Fruit fly (Drosophila melanogaster) whole organism, embryonic: Measurements from ENCODE around the gene CkIIalpha.

Experiments used
- CG10462 ChIP-seq: fragments of 200-800 bp; sonication (Bioruptor generic); optimal IDR thresholded peaks from 2 replicates; lab custom pipeline; 2016; ENCODE audit warnings: missing biosample characterization, missing genetic modification characterization
- CG10654 ChIP-seq: fragments of 200-800 bp; sonication (Bioruptor generic); optimal IDR thresholded peaks from 2 replicates; lab custom pipeline; 2016; ENCODE audit warnings: missing biosample characterization, missing genetic modification characterization
- CG11456 ChIP-seq: fragments of 200-800 bp; sonication (Bioruptor generic); IDR thresholded peaks from 3 replicates; pipeline ENCODE4 v1.3.6; 2022; ENCODE audit warnings: missing biosample characterization, missing genetic modification characterization
- CG12104 ChIP-seq: fragments of 200-800 bp; sonication (Bioruptor generic); optimal IDR thresholded peaks from 3 replicates; lab custom pipeline; 2016; ENCODE audit warnings: missing biosample characterization, missing genetic modification characterization
- CG12155 ChIP-seq: fragments of 200-800 bp; sonication (Bioruptor generic); optimal IDR thresholded peaks from 3 replicates; lab custom pipeline; 2016; ENCODE audit warnings: missing biosample characterization, missing genetic modification characterization
- CG12744 ChIP-seq: fragments of 200-800 bp; sonication (Bioruptor generic); optimal IDR thresholded peaks from 2 replicates; lab custom pipeline; 2016; ENCODE audit warnings: missing biosample characterization, missing genetic modification characterization
- CG13123 ChIP-seq: fragments of 200-800 bp; sonication (Bioruptor generic); optimal IDR thresholded peaks from 2 replicates; lab custom pipeline; 2016; ENCODE audit warnings: missing biosample characterization, missing genetic modification characterization
- CG13775 ChIP-seq: fragments of 200-800 bp; sonication (Bioruptor generic); optimal IDR thresholded peaks from 3 replicates; lab custom pipeline; 2017; ENCODE audit warnings: missing biosample characterization, mild to moderate bottlenecking, missing genetic modification characterization
- CG14667 ChIP-seq: fragments of 200-800 bp; sonication (Bioruptor generic); IDR thresholded peaks from 2 replicates; pipeline ENCODE4 v1.3.6; 2022; ENCODE audit warnings: missing biosample characterization, missing genetic modification characterization
- CG15011 ChIP-seq: fragments of 200-800 bp; sonication (Bioruptor generic); optimal IDR thresholded peaks from 3 replicates; lab custom pipeline; 2018; ENCODE audit warnings: missing biosample characterization, mild to moderate bottlenecking, missing genetic modification characterization
- CG1603 ChIP-seq: fragments of 200-800 bp; sonication (Bioruptor generic); optimal IDR thresholded peaks from 2 replicates; lab custom pipeline; 2019; ENCODE audit warnings: missing biosample characterization, mild to moderate bottlenecking, missing genetic modification characterization, moderate library complexity
- CG16813 ChIP-seq: fragments of 200-800 bp; sonication (Bioruptor generic); IDR thresholded peaks from 3 replicates; pipeline ENCODE4 v1.3.6; 2022; ENCODE audit warnings: missing biosample characterization, missing genetic modification characterization; ENCODE audit not compliant: partially characterized antibody
- CG17328 ChIP-seq: fragments of 200-800 bp; sonication (Bioruptor generic); IDR thresholded peaks from 2 replicates; pipeline ENCODE4 v1.3.6; 2022; ENCODE audit warnings: missing biosample characterization, missing genetic modification characterization
- CG17568 ChIP-seq: fragments of 200-800 bp; sonication (Bioruptor generic); optimal IDR thresholded peaks from 2 replicates; lab custom pipeline; 2018; ENCODE audit warnings: missing biosample characterization, mild to moderate bottlenecking, missing genetic modification characterization, moderate library complexity
- CG30431 ChIP-seq: fragments of 200-800 bp; sonication (Bioruptor generic); optimal IDR thresholded peaks from 2 replicates; lab custom pipeline; 2017; ENCODE audit warnings: missing biosample characterization, missing genetic modification characterization
- CG32767 ChIP-seq: fragments of 200-800 bp; sonication (Bioruptor generic); IDR thresholded peaks from 2 replicates; pipeline ENCODE4 v1.3.6; 2022; ENCODE audit warnings: missing biosample characterization, missing genetic modification characterization
- CG4404 ChIP-seq: fragments of 200-800 bp; sonication (Bioruptor generic); IDR thresholded peaks from 2 replicates; pipeline ENCODE4 v1.3.6; 2022; ENCODE audit warnings: missing biosample characterization, missing genetic modification characterization
- CG7357 ChIP-seq: fragments of 200-800 bp; sonication (Bioruptor generic); IDR thresholded peaks from 3 replicates; pipeline ENCODE4 v1.3.6; 2022; ENCODE audit warnings: missing biosample characterization, missing genetic modification characterization
- CG8290 ChIP-seq, 3 experiments: fragments of 200-800 bp; sonication (Bioruptor generic); optimal IDR thresholded peaks; 2 replicates each; lab custom pipeline; 2016 to 2019; ENCODE audit warnings: missing biosample characterization in 3 of 3, missing genetic modification characterization in 3 of 3, mild to moderate bottlenecking in 2 of 3, moderate library complexity in 1 of 3
- CG8924 ChIP-seq: fragments of 200-800 bp; optimal IDR thresholded peaks from 3 replicates; lab custom pipeline; 2019; ENCODE audit warnings: missing biosample characterization, mild to moderate bottlenecking, missing genetic modification characterization, moderate library complexity
- Drgx ChIP-seq: fragments of 200-800 bp; sonication (Bioruptor generic); IDR thresholded peaks from 2 replicates; pipeline ENCODE4 v1.3.6; 2022; ENCODE audit warnings: missing biosample characterization, missing genetic modification characterization
- Ets97D ChIP-seq: fragments of 200-800 bp; sonication (Bioruptor generic); optimal IDR thresholded peaks from 3 replicates; lab custom pipeline; 2016; ENCODE audit warnings: missing biosample characterization, missing genetic modification characterization
- Fer3 ChIP-seq: fragments of 200-800 bp; sonication (Bioruptor generic); optimal IDR thresholded peaks from 2 replicates; lab custom pipeline; 2018; ENCODE audit warnings: missing biosample characterization, mild to moderate bottlenecking, missing genetic modification characterization, moderate library complexity
- Gsc ChIP-seq: fragments of 200-800 bp; sonication (Bioruptor generic); IDR thresholded peaks from 2 replicates; pipeline ENCODE4 v1.3.6; 2022; ENCODE audit warnings: missing biosample characterization, missing genetic modification characterization
- HLH54F ChIP-seq: fragments of 200-800 bp; sonication (Bioruptor generic); optimal IDR thresholded peaks from 3 replicates; lab custom pipeline; 2016; ENCODE audit warnings: missing biosample characterization, missing genetic modification characterization
- Hmx ChIP-seq: fragments of 200-800 bp; sonication (Bioruptor generic); optimal IDR thresholded peaks from 2 replicates; lab custom pipeline; 2016; ENCODE audit warnings: missing biosample characterization, missing genetic modification characterization
- Kr ChIP-seq: fragments of 200-800 bp; sonication (Bioruptor generic); optimal IDR thresholded peaks from 2 replicates; lab custom pipeline; 2017; ENCODE audit warnings: missing biosample characterization, mild to moderate bottlenecking, missing genetic modification characterization
- Lpt ChIP-seq: fragments of >200 bp; optimal IDR thresholded peaks from 2 replicates; lab custom pipeline; 2018; ENCODE audit warnings: missing biosample characterization, missing genetic modification characterization
- NFAT ChIP-seq: fragments of 200-800 bp; sonication (Bioruptor generic); IDR thresholded peaks from 2 replicates; pipeline ENCODE4 v1.3.6; 2022; ENCODE audit warnings: missing biosample characterization, missing genetic modification characterization
- Nf-YB ChIP-seq: fragments of 200-800 bp; sonication (Bioruptor generic); optimal IDR thresholded peaks from 3 replicates; lab custom pipeline; 2019; ENCODE audit warnings: missing biosample characterization, mild to moderate bottlenecking, missing genetic modification characterization, moderate library complexity
- Trl ChIP-seq, 3 experiments: fragments of >200 bp in 2 of 3; fragments of 200-800 bp in 1 of 3; sonication (Bioruptor generic) in 1 of 3; optimal IDR thresholded peaks; 2 replicates in 1 of 3; 3 replicates in 2 of 3; lab custom pipeline; 2016 to 2017; ENCODE audit warnings: missing biosample characterization in 1 of 3, missing genetic modification characterization in 1 of 3
- ase ChIP-seq: fragments of 200-800 bp; sonication (Bioruptor generic); IDR thresholded peaks from 3 replicates; pipeline ENCODE4 v1.3.6; 2022; ENCODE audit warnings: missing biosample characterization, missing genetic modification characterization
- bcd ChIP-seq: fragments of 200-800 bp; sonication (Bioruptor generic); optimal IDR thresholded peaks from 2 replicates; lab custom pipeline; 2017; ENCODE audit warnings: missing biosample characterization, mild to moderate bottlenecking, missing genetic modification characterization
- caup ChIP-seq: fragments of 200-800 bp; sonication (Bioruptor generic); optimal IDR thresholded peaks from 3 replicates; lab custom pipeline; 2017; ENCODE audit warnings: missing biosample characterization, mild to moderate bottlenecking, missing genetic modification characterization, moderate library complexity; ENCODE audit not compliant: severe bottlenecking
- cg ChIP-seq: fragments of 200-800 bp; sonication (Bioruptor generic); optimal IDR thresholded peaks from 3 replicates; lab custom pipeline; 2019; ENCODE audit warnings: missing biosample characterization, mild to moderate bottlenecking, missing genetic modification characterization, moderate library complexity
- corto ChIP-seq: fragments of 200-800 bp; sonication (Bioruptor generic); optimal IDR thresholded peaks from 2 replicates; lab custom pipeline; 2016; ENCODE audit warnings: missing biosample characterization, mild to moderate bottlenecking, missing genetic modification characterization, moderate library complexity
- da ChIP-seq: fragments of 200-800 bp; sonication (Bioruptor generic); optimal IDR thresholded peaks from 2 replicates; lab custom pipeline; 2016; ENCODE audit warnings: missing biosample characterization, missing genetic modification characterization
- disco-r ChIP-seq: fragments of 200-800 bp; sonication (Bioruptor generic); optimal IDR thresholded peaks from 2 replicates; lab custom pipeline; 2016; ENCODE audit warnings: missing biosample characterization, missing genetic modification characterization
- dysf ChIP-seq: fragments of 200-800 bp; sonication (Bioruptor generic); IDR thresholded peaks from 3 replicates; pipeline ENCODE4 v1.3.6; 2022; ENCODE audit warnings: missing biosample characterization, missing genetic modification characterization
- en ChIP-seq: fragments of 200-800 bp; sonication (Bioruptor generic); optimal IDR thresholded peaks from 2 replicates; lab custom pipeline; 2016; ENCODE audit warnings: missing biosample characterization, missing genetic modification characterization
- ftz-f1 ChIP-seq: fragments of 200-800 bp; sonication (Bioruptor generic); optimal IDR thresholded peaks from 2 replicates; lab custom pipeline; 2016; ENCODE audit warnings: missing biosample characterization, missing genetic modification characterization
- ind ChIP-seq: fragments of 200-800 bp; sonication (Bioruptor generic); optimal IDR thresholded peaks from 3 replicates; lab custom pipeline; 2016; ENCODE audit warnings: missing biosample characterization, missing genetic modification characterization
- mld ChIP-seq: fragments of 200-800 bp; sonication (Bioruptor generic); IDR thresholded peaks from 3 replicates; pipeline ENCODE4 v1.3.6; 2022; ENCODE audit warnings: missing biosample characterization, missing genetic modification characterization; ENCODE audit not compliant: partially characterized antibody
- nerfin-1 ChIP-seq: fragments of 200-800 bp; sonication (Bioruptor generic); optimal IDR thresholded peaks from 3 replicates; lab custom pipeline; 2019; ENCODE audit warnings: missing biosample characterization, mild to moderate bottlenecking, missing genetic modification characterization, moderate library complexity
- peb ChIP-seq: fragments of 200-800 bp; sonication (Bioruptor generic); IDR thresholded peaks from 2 replicates; pipeline ENCODE4 v1.3.6; 2022; ENCODE audit warnings: missing biosample characterization, missing genetic modification characterization
- pita ChIP-seq: fragments of 200-800 bp; sonication (Bioruptor generic); optimal IDR thresholded peaks from 2 replicates; lab custom pipeline; 2017; ENCODE audit warnings: missing biosample characterization, mild to moderate bottlenecking, missing genetic modification characterization
- sens-2 ChIP-seq: fragments of 200-800 bp; sonication (Bioruptor generic); IDR thresholded peaks from 2 replicates; pipeline ENCODE4 v1.3.6; 2022; ENCODE audit warnings: missing biosample characterization, missing genetic modification characterization
- sisA ChIP-seq: fragments of 200-800 bp; sonication (Bioruptor generic); IDR thresholded peaks from 2 replicates; pipeline ENCODE4 v1.3.6; 2022; ENCODE audit warnings: missing biosample characterization, missing genetic modification characterization
- slp2 ChIP-seq: fragments of 200-800 bp; sonication (Bioruptor generic); optimal IDR thresholded peaks from 2 replicates; lab custom pipeline; 2016; ENCODE audit warnings: missing biosample characterization, missing genetic modification characterization
- tap ChIP-seq: fragments of 200-800 bp; optimal IDR thresholded peaks from 3 replicates; lab custom pipeline; 2019; ENCODE audit warnings: missing biosample characterization, mild to moderate bottlenecking, missing genetic modification characterization, moderate library complexity
- trem ChIP-seq: fragments of 200-800 bp; optimal IDR thresholded peaks from 3 replicates; lab custom pipeline; 2019; ENCODE audit warnings: missing biosample characterization, mild to moderate bottlenecking, missing genetic modification characterization, moderate library complexity
- trh ChIP-seq: fragments of 200-800 bp; sonication (Bioruptor generic); optimal IDR thresholded peaks from 2 replicates; lab custom pipeline; 2016; ENCODE audit warnings: missing biosample characterization, missing genetic modification characterization

CkIIalpha gene

dm6 chr3L:23095277-23095676 lies 1.6 kb upstream of the CkIIalpha start, which contains the start of gene RpL10 (continued):
- TF ChIP-seq CG17328 (no peak; the same call in 1 of the 2 replicates), corto (GFP tag; lab: Kevin White, UChicago) (no peak), da (no peak), Hmx (GFP tag; lab: Kevin White, UChicago) (no peak), trem (tag; lab: Kevin White, UChicago) (peak; percentile 32), slp2 (GFP tag; lab: Kevin White, UChicago) (peak; percentile 25), CG13123 (GFP tag; lab: Kevin White, UChicago) (no peak), sisA (GFP tag; lab: Robert Waterston, UW) (no peak), CG16813 (GFP tag; lab: Robert Waterston, UW) (no peak), bcd (GFP tag; lab: Kevin White, UChicago) (no peak), CG13775 (peak; percentile 33), CG10654 (peak; percentile 38), CG32767 (GFP tag; lab: Robert Waterston, UW) (no peak), Kr (GFP tag; lab: Kevin White, UChicago) (no peak), CG30431 (GFP tag; lab: Kevin White, UChicago) (no peak), HLH54F (no peak), cg (GFP tag; lab: Kevin White, UChicago) (no peak), CG8290 (GFP tag; optimal IDR thresholded peaks at IDR 0.05; lab: Kevin White, UChicago) (peak; percentile 66), CG8290 (tag; optimal IDR thresholded peaks at IDR 0.05; lab: Kevin White, UChicago) (peak; percentile 25 to 82), CG4404 (no peak), CG7357 (peak; percentile 91), CG8924 (tag; lab: Kevin White, UChicago) (no peak), Nf-YB (no peak), ase (no peak; the same call in 2 of the 3 replicates), mld (GFP tag; lab: Robert Waterston, UW) (no peak), peb (GFP tag; lab: Robert Waterston, UW) (no peak), dysf (GFP tag; lab: Robert Waterston, UW) (no peak; the same call in 2 of the 3 replicates), CG10462 (no peak), Ets97D (GFP tag; lab: Kevin White, UChicago) (peak; percentile 98), CG11456 (no peak), trh (GFP tag; lab: Kevin White, UChicago) (no peak), sens-2 (GFP tag; lab: Robert Waterston, UW) (no peak), CG17568 (GFP tag; lab: Kevin White, UChicago) (peak; percentile 45), CG1603 (tag; lab: Kevin White, UChicago) (peak; percentile 100), Drgx (no peak), nerfin-1 (tag; lab: Kevin White, UChicago) (no peak), tap (peak; percentile 38), Trl (optimal IDR thresholded peaks at IDR 0.05; lab: Kevin White, UChicago) (no peak), Trl (GFP tag; optimal IDR thresholded peaks at IDR 0.05; lab: Kevin White, UChicago) (no peak), Fer3 (tag; lab: Kevin White, UChicago) (peak; percentile 61), caup (GFP tag; lab: Kevin White, UChicago) (peak; percentile 59), disco-r (GFP tag; lab: Kevin White, UChicago) (peak; percentile 16), CG12104 (GFP tag; lab: Kevin White, UChicago) (no peak), ftz-f1 (GFP tag; lab: Kevin White, UChicago) (no peak), Gsc (GFP tag; lab: Robert Waterston, UW) (no peak), CG14667 (peak; percentile 68), Lpt (GFP tag; lab: Kevin White, UChicago) (no peak), en (peak; percentile 9), CG15011 (no peak), ind (GFP tag; lab: Kevin White, UChicago) (no peak), CG12744 (no peak), pita (GFP tag; lab: Kevin White, UChicago) (no peak), CG12155 (GFP tag; lab: Kevin White, UChicago) (peak; percentile 29), NFAT (GFP tag; lab: Robert Waterston, UW) (no peak)
